Worm (Caenorhabditis elegans) whole organism, L3 larva: ENCODE measurements around the gene gem-1.

Experiments
- ZK546.5 ChIP-seq: sonication (generic microtip); optimal IDR thresholded peaks from 2 replicates; lab custom pipeline; 2017; ENCODE audit warnings: missing biosample characterization, missing genetic modification characterization
- ama-1 ChIP-seq: fragments of 150-350 bp; optimal IDR thresholded peaks from 2 replicates; lab custom pipeline; 2018
- egl-5 ChIP-seq: fragments of 150-350 bp; optimal IDR thresholded peaks from 2 replicates; lab custom pipeline; 2017; ENCODE audit warnings: missing biosample characterization, missing genetic modification reagents, missing genetic modification characterization, inconsistent platforms
- lin-39 ChIP-seq: fragments of 150-350 bp; optimal IDR thresholded peaks from 2 replicates; lab custom pipeline; 2018; ENCODE audit warnings: missing biosample characterization, missing genetic modification reagents, missing genetic modification characterization
- tbx-2 ChIP-seq: sonication (generic microtip); optimal IDR thresholded peaks from 2 replicates; lab custom pipeline; 2016; ENCODE audit warnings: mild to moderate bottlenecking, missing genetic modification characterization, missing compliant biosample characterization
- unc-62 ChIP-seq: fragments of 150-350 bp; sonication (generic microtip); optimal IDR thresholded peaks from 4 replicates; lab custom pipeline; 2014; ENCODE audit warnings: missing biosample characterization, missing genetic modification reagents, missing genetic modification characterization
- ztf-11 ChIP-seq: fragments of 150-350 bp; optimal IDR thresholded peaks from 2 replicates; lab custom pipeline; 2014; ENCODE audit warnings: missing biosample characterization, missing genetic modification characterization
- ztf-4 ChIP-seq: fragments of 150-350 bp; optimal IDR thresholded peaks from 2 replicates; lab custom pipeline; 2014; ENCODE audit warnings: missing biosample characterization, missing genetic modification characterization

- TF ChIP-seq ztf-4 (no peak), lin-39 (tag; lab: Kevin White, UChicago) (no peak), ZK546.5 (tag; lab: Kevin White, UChicago) (no peak), unc-62 (GFP tag; lab: Kevin White, UChicago) (no peak), egl-5 (tag; lab: Kevin White, UChicago) (no peak), ama-1 (no peak), ztf-11 (no peak), tbx-2 (tag; lab: Kevin White, UChicago) (no peak)
Measured at ce11 chrX:13401783-13402182, 25.0 kb upstream of the gem-1 start, which contains the start of gene F02C12.1.
